Fruit fly (Drosophila melanogaster): ENCODE measurements around the gene Diap1.

Gene Diap1

dm6 chr3L:16015765-16016760 lies 34.8 kb downstream of the Diap1 start (continued):
- TF ChIP-seq esn (GFP tag; optimal IDR thresholded peaks at IDR 0.05) (peak; percentile 73), Smox (GFP tag; optimal IDR thresholded peaks at IDR 0.05) (peak; percentile 26), fd59A (GFP tag; optimal IDR thresholded peaks at IDR 0.05) (no peak), net (GFP tag; optimal IDR thresholded peaks at IDR 0.05) (peak; percentile 19), cyc (GFP tag; optimal IDR thresholded peaks at IDR 0.05) (peak; percentile 36), CG7368 (GFP tag; optimal IDR thresholded peaks at IDR 0.05) (peak; percentile 17), OdsH (GFP tag; optimal IDR thresholded peaks at IDR 0.05) (peak; percentile 44), CG6276 (GFP tag; optimal IDR thresholded peaks at IDR 0.05) (no peak), acj6 (GFP tag; optimal IDR thresholded peaks at IDR 0.05) (peak; percentile 47), Blimp-1 (GFP tag; optimal IDR thresholded peaks at IDR 0.05) (peak; percentile 46), Ets96B (tag; optimal IDR thresholded peaks at IDR 0.05) (peak; percentile 73), Hr4 (GFP tag; optimal IDR thresholded peaks at IDR 0.05) (no peak), CG31627 (GFP tag; optimal IDR thresholded peaks at IDR 0.05) (no peak), Eip78C (GFP tag) (peak; percentile 81)

dm6 chr3L:16014515-16014914 lies 36.3 kb downstream of the Diap1 start:
- TF ChIP-seq CG11294 (GFP tag; IDR thresholded peaks at IDR 0.05) (no peak), CG16779 (tag; optimal IDR thresholded peaks at IDR 0.05) (no peak), CG31627 (GFP tag; optimal IDR thresholded peaks at IDR 0.05) (no peak), eg (GFP tag; IDR thresholded peaks at IDR 0.05) (no peak), Hr4 (GFP tag; optimal IDR thresholded peaks at IDR 0.05) (no peak), CG10631 (GFP tag; optimal IDR thresholded peaks at IDR 0.05) (no peak), fd59A (GFP tag; optimal IDR thresholded peaks at IDR 0.05) (no peak), CG11762 (GFP tag; optimal IDR thresholded peaks at IDR 0.05; ENCODE audit: insufficient read depth) (no peak), Met (GFP tag; optimal IDR thresholded peaks at IDR 0.05) (no peak), lz (GFP tag; optimal IDR thresholded peaks at IDR 0.05) (no peak), Lpt (GFP tag; optimal IDR thresholded peaks at IDR 0.05) (no peak), CG6808 (GFP tag; optimal IDR thresholded peaks at IDR 0.05) (no peak), CG3032 (tag; optimal IDR thresholded peaks at IDR 0.05) (no peak), CG6276 (GFP tag; optimal IDR thresholded peaks at IDR 0.05) (no peak), CG6163 (GFP tag; IDR thresholded peaks at IDR 0.05) (no peak), net (GFP tag; optimal IDR thresholded peaks at IDR 0.05) (no peak), svp (GFP tag) (no peak), cyc (GFP tag; optimal IDR thresholded peaks at IDR 0.05) (no peak), CG10669 (GFP tag; optimal IDR thresholded peaks at IDR 0.05) (no peak)

dm6 chr3L:16013198-16013982 lies 37.4 kb downstream of the Diap1 start:
- TF ChIP-seq cyc (GFP tag; optimal IDR thresholded peaks at IDR 0.05) (no peak), Ets21C (GFP tag; optimal IDR thresholded peaks at IDR 0.05) (no peak), acj6 (GFP tag; optimal IDR thresholded peaks at IDR 0.05) (peak; percentile 17), CG6163 (GFP tag; IDR thresholded peaks at IDR 0.05) (0 out of 3 replicates have a peak, but pooled peaks have one; percentile 14), Sox14 (GFP tag; optimal IDR thresholded peaks at IDR 0.05) (no peak), Blimp-1 (GFP tag; optimal IDR thresholded peaks at IDR 0.05) (no peak), CG3032 (tag; optimal IDR thresholded peaks at IDR 0.05) (peak; percentile 14), salr (GFP tag; optimal IDR thresholded peaks at IDR 0.05) (peak in 1 of 2 experiments; percentile 1), CG7368 (GFP tag; optimal IDR thresholded peaks at IDR 0.05) (no peak), CG3919 (GFP tag; optimal IDR thresholded peaks at IDR 0.05) (peak; percentile 28), Eip78C (GFP tag) (peak; percentile 78), CG15336 (GFP tag; IDR thresholded peaks at IDR 0.05) (peak; percentile 41), svp (GFP tag) (peak; percentile 29), Met (GFP tag; optimal IDR thresholded peaks at IDR 0.05) (no peak), Sox15 (GFP tag; optimal IDR thresholded peaks at IDR 0.05) (no peak), esn (GFP tag; optimal IDR thresholded peaks at IDR 0.05) (peak; percentile 13), Ets96B (tag; optimal IDR thresholded peaks at IDR 0.05) (peak; percentile 9), OdsH (GFP tag; optimal IDR thresholded peaks at IDR 0.05) (peak; percentile 24), topi (GFP tag; optimal IDR thresholded peaks at IDR 0.05) (no peak), CG32006 (GFP tag; optimal IDR thresholded peaks at IDR 0.05) (peak; percentile 51), CG34406 (GFP tag; optimal IDR thresholded peaks at IDR 0.05) (peak; percentile 20), achi (GFP tag; optimal IDR thresholded peaks at IDR 0.05) (peak; percentile 8), Gug (GFP tag; IDR thresholded peaks at IDR 0.05) (no peak), fkh (GFP tag; optimal IDR thresholded peaks at IDR 0.05) (no peak)
